Fruit fly (Drosophila melanogaster) whole organism, embryonic: ENCODE data around the gene RpL37A.
A peak's percentile ranks its signal among the peaks of the same experiment; 100 is the strongest.

Experiments
- Adf1 ChIP-seq: fragments of 200-800 bp; sonication (Bioruptor generic); IDR thresholded peaks from 2 replicates; pipeline ENCODE4 v1.3.6; 2022; ENCODE audit warnings: missing biosample characterization, missing genetic modification characterization
- CG11085 ChIP-seq: fragments of 200-800 bp; sonication (Bioruptor generic); IDR thresholded peaks from 2 replicates; pipeline ENCODE4 v1.3.6; 2022; ENCODE audit warnings: missing biosample characterization, missing genetic modification characterization
- CG11247 ChIP-seq: fragments of 200-800 bp; sonication (Bioruptor generic); IDR thresholded peaks from 2 replicates; pipeline ENCODE4 v1.3.6; 2022; ENCODE audit warnings: missing biosample characterization, missing genetic modification characterization
- CG11696 ChIP-seq: fragments of 200-800 bp; sonication (Bioruptor generic); IDR thresholded peaks from 2 replicates; pipeline ENCODE4 v1.3.6; 2022; ENCODE audit warnings: missing biosample characterization, missing genetic modification characterization
- CG12071 ChIP-seq: fragments of 200-800 bp; sonication (Bioruptor generic); optimal IDR thresholded peaks from 3 replicates; lab custom pipeline; 2018; ENCODE audit warnings: missing biosample characterization, mild to moderate bottlenecking, missing genetic modification characterization
- CG1233 ChIP-seq: fragments of 200-800 bp; sonication (Bioruptor generic); optimal IDR thresholded peaks from 4 replicates; lab custom pipeline; 2018; ENCODE audit warnings: missing biosample characterization, mild to moderate bottlenecking, missing genetic modification characterization
- CG12744 ChIP-seq: fragments of 200-800 bp; sonication (Bioruptor generic); optimal IDR thresholded peaks from 2 replicates; lab custom pipeline; 2016; ENCODE audit warnings: missing biosample characterization, missing genetic modification characterization
- CG13287 ChIP-seq: fragments of 200-800 bp; sonication (Bioruptor generic); IDR thresholded peaks from 2 replicates; pipeline ENCODE4 v1.3.6; 2022; ENCODE audit warnings: missing biosample characterization, missing genetic modification characterization; ENCODE audit not compliant: partially characterized antibody
- CG13775 ChIP-seq: fragments of 200-800 bp; sonication (Bioruptor generic); optimal IDR thresholded peaks from 3 replicates; lab custom pipeline; 2017; ENCODE audit warnings: missing biosample characterization, mild to moderate bottlenecking, missing genetic modification characterization
- CG14667 ChIP-seq: fragments of 200-800 bp; sonication (Bioruptor generic); IDR thresholded peaks from 2 replicates; pipeline ENCODE4 v1.3.6; 2022; ENCODE audit warnings: missing biosample characterization, missing genetic modification characterization
- CG15011 ChIP-seq: fragments of 200-800 bp; sonication (Bioruptor generic); optimal IDR thresholded peaks from 3 replicates; lab custom pipeline; 2018; ENCODE audit warnings: missing biosample characterization, mild to moderate bottlenecking, missing genetic modification characterization
- CG1529 ChIP-seq: fragments of 200-800 bp; sonication (Bioruptor generic); optimal IDR thresholded peaks from 3 replicates; lab custom pipeline; 2018; ENCODE audit warnings: missing biosample characterization, missing genetic modification characterization
- CG17186 ChIP-seq: fragments of 200-800 bp; sonication (Bioruptor generic); optimal IDR thresholded peaks from 3 replicates; lab custom pipeline; 2017; ENCODE audit warnings: missing biosample characterization, missing genetic modification reagents, missing genetic modification characterization
- CG17328 ChIP-seq: fragments of 200-800 bp; sonication (Bioruptor generic); IDR thresholded peaks from 2 replicates; pipeline ENCODE4 v1.3.6; 2022; ENCODE audit warnings: missing biosample characterization, missing genetic modification characterization
- CG17612 ChIP-seq: fragments of 200-800 bp; sonication (Bioruptor generic); IDR thresholded peaks from 2 replicates; pipeline ENCODE4 v1.3.6; 2022; ENCODE audit warnings: missing biosample characterization, missing genetic modification characterization
- CG3065 ChIP-seq: fragments of 200-800 bp; sonication (Bioruptor generic); optimal IDR thresholded peaks from 2 replicates; lab custom pipeline; 2016; ENCODE audit warnings: missing biosample characterization, missing genetic modification characterization
- CG3407 ChIP-seq: fragments of 200-800 bp; sonication (Bioruptor generic); optimal IDR thresholded peaks from 2 replicates; lab custom pipeline; 2018; ENCODE audit warnings: missing biosample characterization, mild to moderate bottlenecking, missing genetic modification characterization
- CG34422 ChIP-seq: fragments of 200-800 bp; sonication (Bioruptor generic); IDR thresholded peaks from 3 replicates; pipeline ENCODE4 v1.3.6; 2022; ENCODE audit warnings: missing biosample characterization, missing genetic modification characterization
- CG4730 ChIP-seq: fragments of 200-800 bp; sonication (Bioruptor generic); IDR thresholded peaks from 2 replicates; pipeline ENCODE4 v1.3.6; 2022; ENCODE audit warnings: missing biosample characterization, missing genetic modification characterization
- CG6654 ChIP-seq: fragments of 200-800 bp; sonication (Bioruptor generic); optimal IDR thresholded peaks from 2 replicates; lab custom pipeline; 2017; ENCODE audit warnings: missing biosample characterization, mild to moderate bottlenecking, missing genetic modification characterization
- CG7372 ChIP-seq: fragments of 200-800 bp; sonication (Bioruptor generic); IDR thresholded peaks from 2 replicates; pipeline ENCODE4 v1.3.6; 2022; ENCODE audit warnings: missing biosample characterization, missing genetic modification characterization
- CG7963 ChIP-seq: fragments of 200-800 bp; sonication (Bioruptor generic); IDR thresholded peaks from 3 replicates; pipeline ENCODE4 v1.3.6; 2022; ENCODE audit warnings: missing biosample characterization, missing genetic modification characterization; ENCODE audit not compliant: partially characterized antibody
- CG8290 ChIP-seq, 3 experiments: fragments of 200-800 bp; sonication (Bioruptor generic); optimal IDR thresholded peaks; 2 replicates each; lab custom pipeline; 2016 to 2019; ENCODE audit warnings: missing biosample characterization in 3 of 3, missing genetic modification characterization in 3 of 3, mild to moderate bottlenecking in 2 of 3, moderate library complexity in 1 of 3
- CG8944 ChIP-seq: fragments of 200-800 bp; sonication (Bioruptor generic); optimal IDR thresholded peaks from 3 replicates; lab custom pipeline; 2016; ENCODE audit warnings: missing biosample characterization, missing genetic modification characterization
- CG9609 ChIP-seq: fragments of 200-800 bp; sonication (Bioruptor generic); optimal IDR thresholded peaks from 3 replicates; lab custom pipeline; 2016; ENCODE audit warnings: missing biosample characterization, missing genetic modification characterization
- Deaf1 ChIP-seq: fragments of 200-800 bp; optimal IDR thresholded peaks from 3 replicates; lab custom pipeline; 2019; ENCODE audit warnings: missing biosample characterization, mild to moderate bottlenecking, missing genetic modification characterization, moderate library complexity
- Hey ChIP-seq: fragments of 200-800 bp; sonication (Bioruptor generic); optimal IDR thresholded peaks from 3 replicates; lab custom pipeline; 2018; ENCODE audit warnings: missing biosample characterization, mild to moderate bottlenecking, missing genetic modification characterization
- Hr39 ChIP-seq: fragments of >200 bp; optimal IDR thresholded peaks from 2 replicates; lab custom pipeline; 2017
- Hsf ChIP-seq: fragments of 200-800 bp; sonication (Bioruptor generic); optimal IDR thresholded peaks from 3 replicates; lab custom pipeline; 2016; ENCODE audit warnings: missing biosample characterization, missing genetic modification characterization
- Mad ChIP-seq: fragments of 200-800 bp; sonication (Bioruptor generic); optimal IDR thresholded peaks from 2 replicates; lab custom pipeline; 2016; ENCODE audit warnings: missing biosample characterization, missing genetic modification characterization
- Meics ChIP-seq: fragments of 200-800 bp; sonication (Bioruptor generic); optimal IDR thresholded peaks from 2 replicates; lab custom pipeline; 2017; ENCODE audit warnings: missing biosample characterization, mild to moderate bottlenecking, missing genetic modification characterization
- Mrtf ChIP-seq: fragments of 200-800 bp; sonication (Bioruptor generic); IDR thresholded peaks from 3 replicates; pipeline ENCODE4 v1.3.6; 2022; ENCODE audit warnings: missing biosample characterization, missing genetic modification characterization
- Oaz ChIP-seq: fragments of 200-800 bp; sonication (Bioruptor generic); IDR thresholded peaks from 2 replicates; pipeline ENCODE4 v1.3.6; 2022; ENCODE audit warnings: missing biosample characterization, missing genetic modification characterization
- Rx ChIP-seq: fragments of 200-800 bp; sonication (Bioruptor generic); IDR thresholded peaks from 2 replicates; pipeline ENCODE4 v1.3.6; 2022; ENCODE audit warnings: missing biosample characterization, missing genetic modification characterization
- Sox102F ChIP-seq: fragments of 200-800 bp; sonication (Bioruptor generic); optimal IDR thresholded peaks from 2 replicates; lab custom pipeline; 2018; ENCODE audit warnings: missing biosample characterization, mild to moderate bottlenecking, missing genetic modification characterization, moderate library complexity
- Usf ChIP-seq: fragments of 200-800 bp; sonication (Bioruptor generic); optimal IDR thresholded peaks from 2 replicates; lab custom pipeline; 2017; ENCODE audit warnings: missing genotype, missing biosample characterization, missing genetic modification characterization
- Vsx1 ChIP-seq: fragments of 200-800 bp; sonication (Bioruptor generic); optimal IDR thresholded peaks from 2 replicates; lab custom pipeline; 2017; ENCODE audit warnings: missing biosample characterization, mild to moderate bottlenecking, missing genetic modification characterization, missing genetic modification reagents
- btn ChIP-seq: fragments of 200-800 bp; sonication (Bioruptor generic); optimal IDR thresholded peaks from 2 replicates; lab custom pipeline; 2016; ENCODE audit warnings: missing biosample characterization, missing genetic modification characterization
- chinmo ChIP-seq: fragments of 200-800 bp; sonication (Bioruptor generic); IDR thresholded peaks from 4 replicates; pipeline ENCODE4 v1.3.6; 2022; ENCODE audit warnings: missing biosample characterization, missing genetic modification characterization; ENCODE audit not compliant: partially characterized antibody
- croc ChIP-seq: fragments of 200-800 bp; sonication (Bioruptor generic); conservative IDR thresholded peaks from 3 replicates; pipeline ENCODE4 v1.3.6; 2022; ENCODE audit warnings: missing biosample characterization, missing genetic modification characterization
- cwo ChIP-seq: fragments of 200-800 bp; sonication (Bioruptor generic); optimal IDR thresholded peaks from 3 replicates; lab custom pipeline; 2017; ENCODE audit warnings: missing biosample characterization, missing genetic modification characterization, mild to moderate bottlenecking, moderate library complexity, missing genetic modification reagents
- dati ChIP-seq: fragments of 200-800 bp; sonication (Bioruptor generic); IDR thresholded peaks from 2 replicates; pipeline ENCODE4 v1.3.6; 2022; ENCODE audit warnings: missing biosample characterization, missing genetic modification characterization
- en ChIP-seq: fragments of 200-800 bp; sonication (Bioruptor generic); optimal IDR thresholded peaks from 2 replicates; lab custom pipeline; 2016; ENCODE audit warnings: missing biosample characterization, missing genetic modification characterization
- lilli ChIP-seq: fragments of 200-800 bp; sonication (Bioruptor generic); optimal IDR thresholded peaks from 3 replicates; lab custom pipeline; 2016; ENCODE audit warnings: missing biosample characterization, missing genetic modification characterization
- phol ChIP-seq: fragments of 200-800 bp; sonication (Bioruptor generic); optimal IDR thresholded peaks from 3 replicates; lab custom pipeline; 2018; ENCODE audit warnings: missing biosample characterization, mild to moderate bottlenecking, missing genetic modification characterization, moderate library complexity
- scrt ChIP-seq: fragments of 200-800 bp; sonication (Bioruptor generic); optimal IDR thresholded peaks from 2 replicates; lab custom pipeline; 2018; ENCODE audit warnings: missing biosample characterization, mild to moderate bottlenecking, missing genetic modification characterization, moderate library complexity
- sens ChIP-seq: fragments of 200-800 bp; sonication (Bioruptor generic); peaks from one replicate; lab custom pipeline; 2016; ENCODE audit warnings: missing biosample characterization, missing genetic modification characterization
- seq ChIP-seq: fragments of 200-800 bp; sonication (Bioruptor generic); IDR thresholded peaks from 2 replicates; pipeline ENCODE4 v1.3.6; 2022; ENCODE audit warnings: missing biosample characterization, missing genetic modification characterization
- sna ChIP-seq: fragments of 200-800 bp; sonication (Bioruptor generic); IDR thresholded peaks from 2 replicates; pipeline ENCODE4 v1.3.6; 2022; ENCODE audit warnings: missing biosample characterization, missing genetic modification characterization; ENCODE audit not compliant: partially characterized antibody
- tna ChIP-seq: fragments of 200-800 bp; sonication (Bioruptor generic); IDR thresholded peaks from 2 replicates; pipeline ENCODE4 v1.3.6; 2022; ENCODE audit warnings: missing biosample characterization, missing genetic modification characterization; ENCODE audit not compliant: partially characterized antibody

RpL37A gene

DNA sequence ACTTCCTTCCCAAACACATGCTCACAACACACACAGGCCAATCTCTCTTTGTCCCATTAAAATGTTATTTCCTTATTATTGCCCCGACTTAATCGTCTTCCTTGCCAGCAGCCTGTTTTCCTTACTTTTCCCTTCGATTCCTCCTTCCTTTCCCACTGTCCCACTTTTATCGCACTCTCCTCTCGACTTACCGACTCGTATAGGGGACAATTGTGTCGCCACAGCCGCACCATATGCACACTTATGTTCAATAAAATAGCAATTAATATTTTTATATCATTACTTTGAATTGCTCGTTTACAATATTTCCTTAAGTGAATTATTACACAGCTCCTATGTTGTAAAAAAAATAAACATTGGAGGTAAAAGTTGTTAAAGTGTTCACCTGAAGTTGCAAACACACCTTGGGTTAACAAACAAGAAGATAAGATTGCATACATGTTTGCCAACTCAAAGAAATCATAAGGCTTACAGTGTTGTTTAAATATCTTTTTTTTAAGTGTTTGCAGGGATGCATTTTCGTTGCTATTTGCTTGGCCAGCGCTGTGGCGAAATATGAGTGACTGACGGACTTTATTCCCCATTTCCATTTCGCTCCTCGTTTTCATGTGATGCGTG lies 16.3 kb downstream of the RpL37A start (continued):
- TF ChIP-seq CG13287 (GFP tag; lab: Robert Waterston, UW) (no peak), sna (GFP tag; lab: Robert Waterston, UW) (no peak), CG11247 (GFP tag; lab: Robert Waterston, UW) (peak; percentile 31; the same call in 1 of the 2 replicates), en (peak; percentile 54), Hey (tag; lab: Kevin White, UChicago) (no peak), phol (tag; lab: Kevin White, UChicago) (peak; percentile 82), CG13775 (GFP tag; lab: Kevin White, UChicago) (peak; percentile 72), croc (GFP tag; lab: Robert Waterston, UW) (peak; percentile 20; the same call in 1 of the 3 replicates), CG14667 (peak; percentile 40; the same call in 1 of the 2 replicates), Usf (peak; percentile 39), CG4730 (GFP tag; lab: Robert Waterston, UW) (no peak), lilli (GFP tag; lab: Kevin White, UChicago) (peak; percentile 78), Deaf1 (tag; lab: Kevin White, UChicago) (peak; percentile 61), CG1529 (GFP tag; lab: Kevin White, UChicago) (peak; percentile 65), Adf1 (GFP tag; lab: Robert Waterston, UW) (no peak), dati (GFP tag; lab: Robert Waterston, UW) (no peak), CG12744 (GFP tag; lab: Kevin White, UChicago) (peak; percentile 53), CG15011 (GFP tag; lab: Kevin White, UChicago) (peak; percentile 63), CG11696 (GFP tag; lab: Robert Waterston, UW) (peak; percentile 86), Oaz (GFP tag; lab: Robert Waterston, UW) (no peak), CG11085 (GFP tag; lab: Robert Waterston, UW) (0 out of 2 replicates have a peak, but pooled peaks have one; percentile 7), tna (no peak), CG8290 (GFP tag; optimal IDR thresholded peaks at IDR 0.05; lab: Kevin White, UChicago) (peak; percentile 40), CG8290 (tag; optimal IDR thresholded peaks at IDR 0.05; lab: Kevin White, UChicago) (peak in 1 of 2 experiments; percentile 50), CG9609 (peak; percentile 57), CG6654 (peak; percentile 35), btn (GFP tag; lab: Kevin White, UChicago) (peak; percentile 33), Meics (GFP tag; lab: Kevin White, UChicago) (peak; percentile 83), Mrtf (GFP tag; lab: Robert Waterston, UW) (no peak; the same call in 2 of the 3 replicates), CG3407 (GFP tag; lab: Kevin White, UChicago) (peak; percentile 66), chinmo (GFP tag; lab: Robert Waterston, UW) (no peak), seq (peak; percentile 77), Hr39 (lab: Kevin White, UChicago) (no peak), CG17612 (GFP tag; lab: Robert Waterston, UW) (no peak), Vsx1 (GFP tag; lab: Kevin White, UChicago) (peak; percentile 52), Rx (GFP tag; lab: Robert Waterston, UW) (peak; percentile 62), CG1233 (GFP tag; lab: Kevin White, UChicago) (peak; percentile 78), scrt (GFP tag; lab: Kevin White, UChicago) (peak; percentile 68), CG7963 (GFP tag; lab: Robert Waterston, UW) (no peak), Hsf (peak; percentile 72), CG17186 (GFP tag; lab: Kevin White, UChicago) (peak; percentile 10), sens (GFP tag; lab: Kevin White, UChicago) (peak; percentile 94), Mad (GFP tag; lab: Kevin White, UChicago) (peak; percentile 68), CG34422 (GFP tag; lab: Robert Waterston, UW) (peak; percentile 49; the same call in 1 of the 3 replicates), CG12071 (GFP tag; lab: Kevin White, UChicago) (peak; percentile 75), CG17328 (peak; percentile 63), Sox102F (peak; percentile 88), CG3065 (GFP tag; lab: Kevin White, UChicago) (no peak), CG7372 (GFP tag; lab: Robert Waterston, UW) (0 out of 2 replicates have a peak, but pooled peaks have one; percentile 46), cwo (GFP tag; lab: Kevin White, UChicago) (peak; percentile 78), CG8944 (peak; percentile 13)
